Fruit fly (Drosophila melanogaster) whole organism, embryonic: ENCODE measurements around the gene Trhn.

Experiments used
- Bgb ChIP-seq: fragments of 200-800 bp; sonication (Bioruptor generic); IDR thresholded peaks from 2 replicates; pipeline ENCODE4 v1.3.6; 2022; ENCODE audit warnings: missing biosample characterization, missing genetic modification characterization; ENCODE audit not compliant: partially characterized antibody
- CG15073 ChIP-seq: fragments of 200-800 bp; sonication (Bioruptor generic); optimal IDR thresholded peaks from 2 replicates; lab custom pipeline; 2016; ENCODE audit warnings: missing biosample characterization, missing genetic modification characterization
- CG3847 ChIP-seq: fragments of 200-800 bp; sonication (Bioruptor generic); IDR thresholded peaks from 2 replicates; pipeline ENCODE4 v1.3.6; 2022; ENCODE audit warnings: missing biosample characterization, missing genetic modification characterization
- ERR ChIP-seq: fragments of 200-800 bp; sonication (Bioruptor generic); optimal IDR thresholded peaks from 2 replicates; lab custom pipeline; 2016; ENCODE audit warnings: missing biosample characterization, missing genetic modification characterization
- ken ChIP-seq: fragments of 200-800 bp; sonication (Bioruptor generic); IDR thresholded peaks from 3 replicates; pipeline ENCODE4 v1.3.6; 2022; ENCODE audit warnings: missing biosample characterization, missing genetic modification characterization
- pfk ChIP-seq: fragments of 200-800 bp; sonication (Bioruptor generic); optimal IDR thresholded peaks from 2 replicates; lab custom pipeline; 2018; ENCODE audit warnings: missing biosample characterization, mild to moderate bottlenecking, missing genetic modification characterization, moderate library complexity

DNA sequence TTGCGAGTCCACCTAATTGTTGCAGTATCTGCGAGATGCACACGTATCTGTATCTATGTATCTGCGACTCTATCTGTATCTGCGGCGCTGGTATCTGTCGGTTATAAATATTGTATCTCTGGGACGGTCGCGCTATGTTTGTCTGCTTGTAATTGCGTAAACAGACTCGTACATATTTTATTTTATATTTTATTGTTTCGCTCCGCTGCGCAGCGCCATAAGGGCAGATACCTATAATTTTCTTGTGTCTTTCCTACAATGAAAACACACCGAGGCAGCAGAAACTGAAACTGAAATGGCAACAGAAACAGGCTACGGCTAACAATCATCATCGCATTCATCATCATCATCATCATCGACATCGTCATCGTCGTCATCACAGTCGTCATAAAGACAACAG is 24.5 kb downstream of the Trhn start:
- TF ChIP-seq ken (GFP tag; lab: Robert Waterston, UW) (no peak), CG3847 (GFP tag; lab: Robert Waterston, UW) (no peak), ERR (GFP tag; lab: Kevin White, UChicago) (no peak), CG15073 (no peak), pfk (no peak), Bgb (no peak)
